Worm (Caenorhabditis elegans): ENCODE data around the gene K07F5.22.
"Not testable (repeated sequence)": the region's sequence is repeated elsewhere in the genome, so short reads cannot be mapped to it uniquely, and the experiment has no call there.

ce11 chrIV:9837349-9837748 is 27.5 kb upstream of the K07F5.22 start, which contains the start of gene msp-10:
- not testable (repeated sequence) for TF ChIP-seq Y5F2A.4 (GFP tag; optimal IDR thresholded peaks at IDR 0.05); pha-4 (GFP tag; IDR thresholded peaks at IDR 0.05); pha-4 (tag; optimal IDR thresholded peaks at IDR 0.05); nhr-28 (tag; optimal IDR thresholded peaks at IDR 0.05); nhr-6 (tag; optimal IDR thresholded peaks at IDR 0.05); F10B5.3 (tag; optimal IDR thresholded peaks at IDR 0.05); nhr-237 (tag; optimal IDR thresholded peaks at IDR 0.05); nhr-10 (tag; optimal IDR thresholded peaks at IDR 0.05); zag-1 (tag; optimal IDR thresholded peaks at IDR 0.05); gei-8 (GFP tag; optimal IDR thresholded peaks at IDR 0.05); ceh-20 (GFP tag; IDR thresholded peaks at IDR 0.05); sdz-12 (GFP tag; optimal IDR thresholded peaks at IDR 0.05)

All from whole organism, L4 larva.